Fruit fly (Drosophila melanogaster) whole organism, embryonic: ENCODE data around the gene msd1.

Source experiments
- ATbp ChIP-seq: fragments of 200-800 bp; sonication (Bioruptor generic); optimal IDR thresholded peaks from 2 replicates; lab custom pipeline; 2017; ENCODE audit warnings: missing biosample characterization, mild to moderate bottlenecking, missing genetic modification characterization, missing genetic modification reagents
- Atf-2 ChIP-seq: fragments of 200-800 bp; sonication (Bioruptor generic); optimal IDR thresholded peaks from 2 replicates; lab custom pipeline; 2016; ENCODE audit warnings: missing biosample characterization, missing genetic modification characterization
- Atf6 ChIP-seq: fragments of 200-800 bp; sonication (Bioruptor generic); IDR thresholded peaks from 2 replicates; pipeline ENCODE4 v1.3.6; 2022; ENCODE audit warnings: missing biosample characterization, missing genetic modification characterization
- B-H1 ChIP-seq: fragments of 200-800 bp; sonication (Bioruptor generic); IDR thresholded peaks from 3 replicates; pipeline ENCODE4 v1.3.6; 2022; ENCODE audit warnings: missing biosample characterization, missing genetic modification characterization
- BEAF-32 ChIP-seq: fragments of 200-800 bp; sonication (Bioruptor generic); optimal IDR thresholded peaks from 3 replicates; lab custom pipeline; 2017; ENCODE audit warnings: missing biosample characterization, missing genetic modification characterization, mild to moderate bottlenecking, moderate library complexity, missing genetic modification reagents
- Bdp1 ChIP-seq: fragments of 200-800 bp; sonication (Bioruptor generic); optimal IDR thresholded peaks from 3 replicates; lab custom pipeline; 2016; ENCODE audit warnings: missing biosample characterization, missing genetic modification characterization
- Blimp-1 ChIP-seq: fragments of 200-800 bp; sonication (Bioruptor generic); optimal IDR thresholded peaks from 3 replicates; lab custom pipeline; 2018; ENCODE audit warnings: missing biosample characterization, missing genetic modification characterization, mild to moderate bottlenecking, moderate library complexity, missing genetic modification reagents
- CG1024 ChIP-seq: fragments of 200-800 bp; sonication (Bioruptor generic); IDR thresholded peaks from 2 replicates; pipeline ENCODE4 v1.3.6; 2022; ENCODE audit warnings: missing biosample characterization, missing genetic modification characterization
- CG12104 ChIP-seq: fragments of 200-800 bp; sonication (Bioruptor generic); optimal IDR thresholded peaks from 3 replicates; lab custom pipeline; 2016; ENCODE audit warnings: missing biosample characterization, missing genetic modification characterization
- CG14441 ChIP-seq: fragments of 200-800 bp; sonication (Bioruptor generic); IDR thresholded peaks from 2 replicates; pipeline ENCODE4 v1.3.6; 2022; ENCODE audit warnings: missing biosample characterization, missing genetic modification characterization
- CG15011 ChIP-seq: fragments of 200-800 bp; sonication (Bioruptor generic); optimal IDR thresholded peaks from 3 replicates; lab custom pipeline; 2018; ENCODE audit warnings: missing biosample characterization, mild to moderate bottlenecking, missing genetic modification characterization
- CG15269 ChIP-seq: fragments of 200-800 bp; sonication (Bioruptor generic); optimal IDR thresholded peaks from 2 replicates; lab custom pipeline; 2018; ENCODE audit warnings: missing biosample characterization, mild to moderate bottlenecking, missing genetic modification characterization, moderate library complexity
- CG1603 ChIP-seq: fragments of 200-800 bp; sonication (Bioruptor generic); optimal IDR thresholded peaks from 2 replicates; lab custom pipeline; 2019; ENCODE audit warnings: missing biosample characterization, mild to moderate bottlenecking, missing genetic modification characterization, moderate library complexity
- CG1792 ChIP-seq: fragments of 200-800 bp; sonication (Bioruptor generic); optimal IDR thresholded peaks from 2 replicates; lab custom pipeline; 2016; ENCODE audit warnings: missing biosample characterization, missing genetic modification characterization
- CG2129 ChIP-seq: fragments of 200-800 bp; sonication (Bioruptor generic); IDR thresholded peaks from 2 replicates; pipeline ENCODE4 v1.3.6; 2022; ENCODE audit warnings: missing biosample characterization, missing genetic modification characterization; ENCODE audit not compliant: partially characterized antibody
- CG32767 ChIP-seq: fragments of 200-800 bp; sonication (Bioruptor generic); IDR thresholded peaks from 2 replicates; pipeline ENCODE4 v1.3.6; 2022; ENCODE audit warnings: missing biosample characterization, missing genetic modification characterization
- CG4617 ChIP-seq: fragments of 200-800 bp; sonication (Bioruptor generic); optimal IDR thresholded peaks from 3 replicates; lab custom pipeline; 2016; ENCODE audit warnings: missing biosample characterization, missing genetic modification characterization, borderline replicate concordance
- CG4854 ChIP-seq: fragments of 200-800 bp; sonication (Bioruptor generic); optimal IDR thresholded peaks from 2 replicates; lab custom pipeline; 2016; ENCODE audit warnings: missing biosample characterization, missing genetic modification characterization, inconsistent platforms
- CG5245 ChIP-seq: fragments of 200-800 bp; sonication (Bioruptor generic); optimal IDR thresholded peaks from 3 replicates; lab custom pipeline; 2016; ENCODE audit warnings: missing biosample characterization, missing genetic modification characterization
- CG6765 ChIP-seq: fragments of 200-800 bp; sonication (Bioruptor generic); optimal IDR thresholded peaks from 3 replicates; lab custom pipeline; 2017; ENCODE audit warnings: missing biosample characterization, mild to moderate bottlenecking, missing genetic modification characterization
- CG8281 ChIP-seq: fragments of 200-800 bp; sonication (Bioruptor generic); optimal IDR thresholded peaks from 2 replicates; lab custom pipeline; 2018; ENCODE audit warnings: missing biosample characterization, mild to moderate bottlenecking, missing genetic modification characterization, moderate library complexity
- CG9817 ChIP-seq: fragments of 200-800 bp; sonication (Bioruptor generic); optimal IDR thresholded peaks from 2 replicates; lab custom pipeline; 2018; ENCODE audit warnings: missing biosample characterization, mild to moderate bottlenecking, missing genetic modification characterization, moderate library complexity
- D19A ChIP-seq: fragments of 200-800 bp; optimal IDR thresholded peaks from 3 replicates; lab custom pipeline; 2019; ENCODE audit warnings: missing biosample characterization, mild to moderate bottlenecking, missing genetic modification characterization, moderate library complexity
- Dad ChIP-seq: fragments of 200-800 bp; sonication (Bioruptor generic); optimal IDR thresholded peaks from 3 replicates; lab custom pipeline; 2016; ENCODE audit warnings: missing biosample characterization, missing genetic modification characterization
- Dll ChIP-seq: fragments of 200-800 bp; sonication (Bioruptor generic); IDR thresholded peaks from 4 replicates; pipeline ENCODE4 v1.3.6; 2022; ENCODE audit warnings: missing biosample characterization, missing genetic modification characterization; ENCODE audit not compliant: partially characterized antibody
- HLH3B ChIP-seq: fragments of 200-800 bp; sonication (Bioruptor generic); IDR thresholded peaks from 2 replicates; pipeline ENCODE4 v1.3.6; 2022; ENCODE audit warnings: missing biosample characterization, missing genetic modification characterization
- Hr39 ChIP-seq: fragments of >200 bp; optimal IDR thresholded peaks from 2 replicates; lab custom pipeline; 2017
- NK7.1 ChIP-seq: fragments of 200-800 bp; sonication (Bioruptor generic); optimal IDR thresholded peaks from 3 replicates; lab custom pipeline; 2016; ENCODE audit warnings: missing biosample characterization, missing genetic modification characterization
- NfI ChIP-seq: fragments of 200-800 bp; sonication (Bioruptor generic); optimal IDR thresholded peaks from 3 replicates; lab custom pipeline; 2018; ENCODE audit warnings: missing biosample characterization, mild to moderate bottlenecking, missing genetic modification characterization, moderate library complexity
- Opbp ChIP-seq: fragments of 200-800 bp; sonication (Bioruptor generic); IDR thresholded peaks from 3 replicates; pipeline ENCODE4 v1.3.6; 2022; ENCODE audit warnings: missing biosample characterization, missing genetic modification characterization; ENCODE audit not compliant: partially characterized antibody
- aop ChIP-seq: fragments of 200-800 bp; sonication (Bioruptor generic); IDR thresholded peaks from 2 replicates; pipeline ENCODE4 v1.3.6; 2022; ENCODE audit warnings: missing biosample characterization, missing genetic modification characterization
- bbx ChIP-seq: fragments of 200-800 bp; sonication (Bioruptor generic); IDR thresholded peaks from 2 replicates; pipeline ENCODE4 v1.3.6; 2022; ENCODE audit warnings: missing biosample characterization, missing genetic modification characterization; ENCODE audit not compliant: partially characterized antibody
- bsh ChIP-seq, 2 experiments: fragments of 200-800 bp; sonication (Bioruptor generic); optimal IDR thresholded peaks; 2 replicates each; lab custom pipeline; 2017 to 2018; ENCODE audit warnings: mild to moderate bottlenecking in 2 of 2, missing biosample characterization in 2 of 2, missing genetic modification characterization in 2 of 2, moderate library complexity in 1 of 2
- cato ChIP-seq: fragments of 200-800 bp; sonication (Bioruptor generic); optimal IDR thresholded peaks from 2 replicates; lab custom pipeline; 2016; ENCODE audit warnings: missing biosample characterization, missing genetic modification characterization, borderline replicate concordance
- cg ChIP-seq: fragments of 200-800 bp; sonication (Bioruptor generic); optimal IDR thresholded peaks from 3 replicates; lab custom pipeline; 2019; ENCODE audit warnings: missing biosample characterization, mild to moderate bottlenecking, missing genetic modification characterization, moderate library complexity
- danr ChIP-seq: fragments of 200-800 bp; sonication (Bioruptor generic); IDR thresholded peaks from 2 replicates; pipeline ENCODE4 v1.3.6; 2022; ENCODE audit warnings: missing biosample characterization, missing genetic modification characterization
- dpn ChIP-seq, 2 experiments: fragments of 200-800 bp; sonication (Bioruptor generic); optimal IDR thresholded peaks; 3 replicates each; lab custom pipeline; 2016; ENCODE audit warnings: missing biosample characterization in 2 of 2, missing genetic modification characterization in 2 of 2
- dysf ChIP-seq: fragments of 200-800 bp; sonication (Bioruptor generic); IDR thresholded peaks from 3 replicates; pipeline ENCODE4 v1.3.6; 2022; ENCODE audit warnings: missing biosample characterization, missing genetic modification characterization
- fu2 ChIP-seq: fragments of 200-800 bp; sonication (Bioruptor generic); optimal IDR thresholded peaks from 2 replicates; lab custom pipeline; 2016; ENCODE audit warnings: missing biosample characterization, missing genetic modification characterization
- gsb-n ChIP-seq: fragments of 200-800 bp; sonication (Bioruptor generic); optimal IDR thresholded peaks from 3 replicates; lab custom pipeline; 2018; ENCODE audit warnings: missing biosample characterization, mild to moderate bottlenecking, missing genetic modification characterization
- her ChIP-seq: fragments of 200-800 bp; sonication (Bioruptor generic); optimal IDR thresholded peaks from 2 replicates; lab custom pipeline; 2016; ENCODE audit warnings: missing biosample characterization, missing genetic modification characterization
- jigr1 ChIP-seq: fragments of 200-800 bp; sonication (Bioruptor generic); IDR thresholded peaks from 3 replicates; pipeline ENCODE4 v1.3.6; 2022; ENCODE audit warnings: missing biosample characterization, missing genetic modification characterization
- kay ChIP-seq: fragments of 200-800 bp; sonication (Bioruptor generic); optimal IDR thresholded peaks from 2 replicates; lab custom pipeline; 2016; ENCODE audit warnings: missing biosample characterization, missing genetic modification characterization
- knrl ChIP-seq: fragments of 200-800 bp; sonication (Bioruptor generic); IDR thresholded peaks from 3 replicates; pipeline ENCODE4 v1.3.6; 2022; ENCODE audit warnings: missing biosample characterization, missing genetic modification characterization; ENCODE audit not compliant: partially characterized antibody
- maf-S ChIP-seq: fragments of 200-800 bp; sonication (Bioruptor generic); optimal IDR thresholded peaks from 2 replicates; lab custom pipeline; 2016; ENCODE audit warnings: missing biosample characterization, missing genetic modification characterization
- schlank ChIP-seq: fragments of 200-800 bp; sonication (Bioruptor generic); optimal IDR thresholded peaks from 2 replicates; lab custom pipeline; 2018; ENCODE audit warnings: missing biosample characterization, mild to moderate bottlenecking, missing genetic modification characterization
- scrt ChIP-seq: fragments of 200-800 bp; sonication (Bioruptor generic); optimal IDR thresholded peaks from 2 replicates; lab custom pipeline; 2018; ENCODE audit warnings: missing biosample characterization, mild to moderate bottlenecking, missing genetic modification characterization, moderate library complexity
- slou ChIP-seq: fragments of 200-800 bp; sonication (Bioruptor generic); optimal IDR thresholded peaks from 3 replicates; lab custom pipeline; 2016; ENCODE audit warnings: missing biosample characterization, missing genetic modification characterization
- yki ChIP-seq: fragments of >200 bp; optimal IDR thresholded peaks from 3 replicates; lab custom pipeline; 2018

The msd1 gene

dm6 chr3L:1313039-1313766, 18.3 kb upstream of the msd1 start, which contains the start of the genes sturkopf and Herc4 (continued):
- TF ChIP-seq Hr39 (lab: Kevin White, UChicago), result no peak
- no peak for TF ChIP-seq gsb-n (tag; lab: Kevin White, UChicago)
- TF ChIP-seq Opbp (GFP tag; lab: Robert Waterston, UW), result peak; percentile 37; the same call in 1 of the 3 replicates
- TF ChIP-seq CG8281 (tag; lab: Kevin White, UChicago), result no peak
- TF ChIP-seq Atf-2 (GFP tag; lab: Kevin White, UChicago), result peak; percentile 83
- TF ChIP-seq maf-S, result peak; percentile 73
- TF ChIP-seq B-H1, result peak; percentile 16; the same call in 1 of the 3 replicates
- peak; percentile 36 for TF ChIP-seq BEAF-32 (GFP tag; lab: Kevin White, UChicago)
- no peak for TF ChIP-seq yki (lab: Kevin White, UChicago)
- TF ChIP-seq CG12104 (GFP tag; lab: Kevin White, UChicago), result peak; percentile 72
- peak; percentile 87 for TF ChIP-seq CG9817 (tag; lab: Kevin White, UChicago)
- peak; percentile 72 for TF ChIP-seq NfI (GFP tag; lab: Kevin White, UChicago)
- TF ChIP-seq fu2, result peak; percentile 76
- TF ChIP-seq dysf (GFP tag; lab: Robert Waterston, UW), result peak; percentile 61; the same call in 1 of the 3 replicates
- no peak for TF ChIP-seq scrt
- TF ChIP-seq CG1024, result 0 out of 2 replicates have a peak, but pooled peaks have one; percentile 7
- TF ChIP-seq CG1792 (GFP tag; lab: Kevin White, UChicago), result peak; percentile 16
- TF ChIP-seq her, result peak; percentile 76
- TF ChIP-seq Dad (GFP tag; lab: Kevin White, UChicago), result peak; percentile 40
- 0 out of 2 replicates have a peak, but pooled peaks have one; percentile 7 for TF ChIP-seq bbx
- peak; percentile 51 for TF ChIP-seq Bdp1
- no peak for TF ChIP-seq knrl
- TF ChIP-seq D19A (tag; lab: Kevin White, UChicago), result no peak
- peak; percentile 77 for TF ChIP-seq CG4617 (GFP tag; lab: Kevin White, UChicago)
- TF ChIP-seq CG2129 (GFP tag; lab: Robert Waterston, UW), result no peak
- TF ChIP-seq CG15011 (GFP tag; lab: Kevin White, UChicago), result no peak
- TF ChIP-seq kay (GFP tag; lab: Kevin White, UChicago), result peak; percentile 77
- no peak for TF ChIP-seq Dll (GFP tag; lab: Robert Waterston, UW)
- peak; percentile 44 for TF ChIP-seq slou (GFP tag; lab: Kevin White, UChicago)
- no peak for TF ChIP-seq CG32767 (GFP tag; lab: Robert Waterston, UW)
- TF ChIP-seq cato, result peak; percentile 61
- peak; percentile 70 to 90 for TF ChIP-seq dpn (GFP tag; optimal IDR thresholded peaks at IDR 0.05; lab: Kevin White, UChicago)
- peak; percentile 32 for TF ChIP-seq NK7.1
- TF ChIP-seq CG4854 (GFP tag; lab: Kevin White, UChicago), result no peak
- TF ChIP-seq Atf6 (GFP tag; lab: Robert Waterston, UW), result 0 out of 2 replicates have a peak, but pooled peaks have one; percentile 43
- TF ChIP-seq cg (GFP tag; lab: Kevin White, UChicago), result no peak
- TF ChIP-seq CG5245, result peak; percentile 11
- TF ChIP-seq CG1603 (tag; lab: Kevin White, UChicago), result no peak
- peak; percentile 43 for TF ChIP-seq CG6765 (GFP tag; lab: Kevin White, UChicago)
- peak; percentile 48 for TF ChIP-seq HLH3B (GFP tag; lab: Robert Waterston, UW)
- peak; percentile 77 for TF ChIP-seq CG15269
- peak; percentile 67 for TF ChIP-seq schlank (tag; lab: Kevin White, UChicago)
- TF ChIP-seq CG14441 (GFP tag; lab: Robert Waterston, UW), result peak; percentile 50
- peak in 1 of 2 experiments; percentile 44 for TF ChIP-seq bsh (GFP tag; optimal IDR thresholded peaks at IDR 0.05; lab: Kevin White, UChicago)
- peak; percentile 34; the same call in 1 of the 3 replicates for TF ChIP-seq jigr1 (GFP tag; lab: Robert Waterston, UW)
- no peak for TF ChIP-seq Blimp-1 (GFP tag; lab: Kevin White, UChicago)
- TF ChIP-seq danr, result peak; percentile 43; the same call in 1 of the 2 replicates
- TF ChIP-seq aop, result no peak
- TF ChIP-seq ATbp (GFP tag; lab: Kevin White, UChicago), result peak; percentile 48
